Worm (Caenorhabditis elegans) whole organism, young adult: Measurements from ENCODE around the gene ZK1320.7.

Source experiments
- B0035.1 ChIP-seq: sonication (generic microtip); optimal IDR thresholded peaks from 2 replicates; lab custom pipeline; 2016; ENCODE audit warnings: missing genetic modification characterization, mild to moderate bottlenecking, missing compliant biosample characterization, missing genotype, missing genetic modification reagents
- B0261.1 ChIP-seq: sonication (generic microtip); optimal IDR thresholded peaks from 2 replicates; lab custom pipeline; 2016; ENCODE audit warnings: mild to moderate bottlenecking, missing genetic modification characterization, moderate library complexity, missing compliant biosample characterization
- B0336.3 ChIP-seq: fragments of 200-800 bp; sonication (Bioruptor generic); IDR thresholded peaks from 2 replicates; pipeline ENCODE4 v1.3.6; 2022; ENCODE audit warnings: missing genetic modification characterization, missing compliant biosample characterization
- D2030.7 ChIP-seq: fragments of 200-800 bp; sonication (Bioruptor generic); IDR thresholded peaks from 2 replicates; pipeline ENCODE4 v1.3.6; 2022; ENCODE audit warnings: missing genetic modification reagents, missing genetic modification characterization, missing compliant biosample characterization
- F23B12.7 ChIP-seq: sonication (generic microtip); optimal IDR thresholded peaks from 2 replicates; lab custom pipeline; 2017; ENCODE audit warnings: missing genetic modification characterization, mild to moderate bottlenecking, missing compliant biosample characterization, antibody characterized with exemption, moderate library complexity; ENCODE audit not compliant: insufficient read depth
- F33H1.4 ChIP-seq: fragments of 200-800 bp; sonication (Bioruptor generic); IDR thresholded peaks from 2 replicates; pipeline ENCODE4 v1.3.6; 2022; ENCODE audit warnings: missing genetic modification reagents, missing genetic modification characterization, missing compliant biosample characterization
- F39B2.1 ChIP-seq: fragments of 200-800 bp; sonication (Bioruptor generic); IDR thresholded peaks from 2 replicates; pipeline ENCODE4 v1.3.6; 2022; ENCODE audit warnings: missing genetic modification reagents, missing genetic modification characterization, missing compliant biosample characterization
- F57A8.1 ChIP-seq: fragments of 200-800 bp; sonication (Bioruptor generic); optimal IDR thresholded peaks from 2 replicates; lab custom pipeline; 2018; ENCODE audit warnings: mild to moderate bottlenecking, missing genetic modification characterization, moderate library complexity, missing compliant biosample characterization
- K12H6.12 ChIP-seq: fragments of 200-800 bp; sonication (Bioruptor generic); optimal IDR thresholded peaks from 2 replicates; lab custom pipeline; 2018; ENCODE audit warnings: mild to moderate bottlenecking, missing genetic modification characterization, missing compliant biosample characterization
- Y67H2A.10 ChIP-seq: fragments of 200-800 bp; sonication (Bioruptor generic); conservative IDR thresholded peaks from 2 replicates; pipeline ENCODE4 v1.3.6; 2022; ENCODE audit warnings: missing genetic modification reagents, missing genetic modification characterization, missing compliant biosample characterization
- akir-1 ChIP-seq: fragments of 200-800 bp; sonication (Bioruptor generic); optimal IDR thresholded peaks from 2 replicates; lab custom pipeline; 2018; ENCODE audit warnings: mild to moderate bottlenecking, missing genetic modification characterization, moderate library complexity, missing compliant biosample characterization
- aptf-3 ChIP-seq: fragments of 200-800 bp; sonication (Bioruptor generic); IDR thresholded peaks from 2 replicates; pipeline ENCODE4 v1.3.6; 2022; ENCODE audit warnings: missing genetic modification characterization, missing compliant biosample characterization
- athp-1 ChIP-seq: sonication (generic microtip); optimal IDR thresholded peaks from 2 replicates; lab custom pipeline; 2017; ENCODE audit warnings: mild to moderate bottlenecking, missing genetic modification characterization, missing compliant biosample characterization
- attf-3 ChIP-seq: fragments of 200-800 bp; sonication (Bioruptor generic); conservative IDR thresholded peaks from 2 replicates; pipeline ENCODE4 v1.3.6; 2022; ENCODE audit warnings: missing genetic modification reagents, missing genetic modification characterization, missing compliant biosample characterization
- ccch-3 ChIP-seq: fragments of 200-800 bp; sonication (Bioruptor generic); optimal IDR thresholded peaks from 2 replicates; lab custom pipeline; 2018; ENCODE audit warnings: mild to moderate bottlenecking, missing genetic modification characterization, missing compliant biosample characterization
- cebp-1 ChIP-seq, 2 experiments: fragments of 200-800 bp in 1 of 2; sonication (Bioruptor generic) in 1 of 2; sonication (generic microtip) in 1 of 2; IDR thresholded peaks in 1 of 2; optimal IDR thresholded peaks in 1 of 2; 2 replicates each; pipeline versions ENCODE4 v1.3.6 to Lab custom; 2017 to 2022; ENCODE audit warnings: missing compliant biosample characterization in 2 of 2, missing genetic modification characterization in 2 of 2, mild to moderate bottlenecking in 1 of 2, missing genetic modification reagents in 1 of 2, moderate library complexity in 1 of 2
- ceh-100 ChIP-seq: fragments of 200-800 bp; sonication (Bioruptor generic); IDR thresholded peaks from 2 replicates; pipeline ENCODE4 v1.3.6; 2022; ENCODE audit warnings: missing genetic modification reagents, missing genetic modification characterization, missing compliant biosample characterization
- ceh-27 ChIP-seq: fragments of 200-800 bp; sonication (Bioruptor generic); optimal IDR thresholded peaks from 2 replicates; lab custom pipeline; 2018; ENCODE audit warnings: mild to moderate bottlenecking, missing genetic modification characterization, moderate library complexity, missing compliant biosample characterization
- chd-7 ChIP-seq: sonication (generic microtip); optimal IDR thresholded peaks from 2 replicates; lab custom pipeline; 2016; ENCODE audit warnings: mild to moderate bottlenecking, missing genetic modification characterization, moderate library complexity, missing compliant biosample characterization
- dox-1 ChIP-seq: fragments of 200-800 bp; sonication (Bioruptor generic); IDR thresholded peaks from 2 replicates; pipeline ENCODE4 v1.3.6; 2022; ENCODE audit warnings: missing genetic modification reagents, missing genetic modification characterization, missing compliant biosample characterization
- dpff-1 ChIP-seq: sonication (generic microtip); optimal IDR thresholded peaks from 2 replicates; lab custom pipeline; 2017; ENCODE audit warnings: mild to moderate bottlenecking, missing genetic modification characterization, missing compliant biosample characterization
- dpl-1 ChIP-seq: fragments of 150-350 bp; optimal IDR thresholded peaks from 2 replicates; lab custom pipeline; 2014; ENCODE audit warnings: missing biosample characterization, missing genetic modification reagents, missing genetic modification characterization
- efl-1 ChIP-seq: fragments of 150-350 bp; optimal IDR thresholded peaks from 2 replicates; lab custom pipeline; 2014; ENCODE audit warnings: missing biosample characterization, missing genetic modification reagents, missing genetic modification characterization
- egl-44 ChIP-seq: fragments of 200-800 bp; sonication (Bioruptor generic); IDR thresholded peaks from 2 replicates; pipeline ENCODE4 v1.3.6; 2022; ENCODE audit warnings: missing genetic modification reagents, missing genetic modification characterization, missing compliant biosample characterization
- ekl-4 ChIP-seq: fragments of 200-800 bp; sonication (Bioruptor generic); IDR thresholded peaks from 2 replicates; pipeline ENCODE4 v1.3.6; 2022; ENCODE audit warnings: missing genetic modification reagents, missing genetic modification characterization, missing compliant biosample characterization
- ets-4 ChIP-seq: fragments of 200-800 bp; sonication (Bioruptor generic); optimal IDR thresholded peaks from 2 replicates; lab custom pipeline; 2018; ENCODE audit warnings: mild to moderate bottlenecking, missing genetic modification characterization, missing compliant biosample characterization
- hlh-12 ChIP-seq: sonication (generic microtip); optimal IDR thresholded peaks from 2 replicates; lab custom pipeline; 2016; ENCODE audit warnings: missing genetic modification characterization, missing compliant biosample characterization
- hlh-26 ChIP-seq: fragments of 200-800 bp; sonication (Bioruptor generic); conservative IDR thresholded peaks from 2 replicates; pipeline ENCODE4 v1.3.6; 2022; ENCODE audit warnings: missing genetic modification reagents, missing genetic modification characterization, missing compliant biosample characterization
- hmg-1.2 ChIP-seq: fragments of 200-800 bp; sonication (Bioruptor generic); IDR thresholded peaks from 2 replicates; pipeline ENCODE4 v1.3.6; 2022; ENCODE audit warnings: missing genetic modification reagents, missing genetic modification characterization, missing compliant biosample characterization
- let-607 ChIP-seq, 2 experiments: fragments of 200-800 bp in 1 of 2; sonication (Bioruptor generic) in 1 of 2; sonication (generic microtip) in 1 of 2; optimal IDR thresholded peaks; 2 replicates each; lab custom pipeline; 2016 to 2018; ENCODE audit warnings: mild to moderate bottlenecking in 2 of 2, missing compliant biosample characterization in 2 of 2, missing genetic modification characterization in 2 of 2, moderate library complexity in 2 of 2, missing genotype in 1 of 2
- lsl-1 ChIP-seq: fragments of 200-800 bp; sonication (Bioruptor generic); optimal IDR thresholded peaks from 2 replicates; lab custom pipeline; 2018; ENCODE audit warnings: mild to moderate bottlenecking, missing genetic modification characterization, moderate library complexity, missing compliant biosample characterization
- madf-3 ChIP-seq: fragments of 200-800 bp; sonication (Bioruptor generic); IDR thresholded peaks from 2 replicates; pipeline ENCODE4 v1.3.6; 2022; ENCODE audit warnings: missing genetic modification reagents, missing genetic modification characterization, missing compliant biosample characterization
- madf-6 ChIP-seq: fragments of 200-800 bp; sonication (Bioruptor generic); IDR thresholded peaks from 2 replicates; pipeline ENCODE4 v1.3.6; 2022; ENCODE audit warnings: missing genetic modification reagents, missing genetic modification characterization, missing compliant biosample characterization
- madf-8 ChIP-seq: fragments of 200-800 bp; sonication (Bioruptor generic); conservative IDR thresholded peaks from 2 replicates; pipeline ENCODE4 v1.3.6; 2022; ENCODE audit warnings: missing genetic modification reagents, missing genetic modification characterization, missing compliant biosample characterization
- mcd-1 ChIP-seq: fragments of 200-800 bp; sonication (Bioruptor generic); IDR thresholded peaks from 2 replicates; pipeline ENCODE4 v1.3.6; 2022; ENCODE audit warnings: missing genetic modification reagents, missing genetic modification characterization, missing compliant biosample characterization
- mel-28 ChIP-seq: sonication (generic microtip); optimal IDR thresholded peaks from 2 replicates; lab custom pipeline; 2016; ENCODE audit warnings: borderline replicate concordance, mild to moderate bottlenecking, missing genetic modification characterization, missing compliant biosample characterization
- nfyb-1 ChIP-seq: fragments of 200-800 bp; sonication (Bioruptor generic); IDR thresholded peaks from 2 replicates; pipeline ENCODE4 v1.3.6; 2022; ENCODE audit warnings: missing genetic modification reagents, missing genetic modification characterization, missing compliant biosample characterization
- nhr-80 ChIP-seq: sonication (generic microtip); optimal IDR thresholded peaks from 2 replicates; lab custom pipeline; 2016; ENCODE audit warnings: missing genetic modification characterization, missing compliant biosample characterization
- pbrm-1 ChIP-seq: fragments of 200-800 bp; sonication (Bioruptor generic); IDR thresholded peaks from 2 replicates; pipeline ENCODE4 v1.3.6; 2022; ENCODE audit warnings: missing genetic modification reagents, missing genetic modification characterization, missing compliant biosample characterization
- pha-4 ChIP-seq: fragments of 150-350 bp; sonication (generic microtip); optimal IDR thresholded peaks from 2 replicates; lab custom pipeline; 2014; ENCODE audit warnings: missing biosample characterization, missing genetic modification reagents, missing genetic modification characterization
- snpc-1.3 ChIP-seq: sonication (generic microtip); optimal IDR thresholded peaks from 2 replicates; lab custom pipeline; 2017; ENCODE audit warnings: missing genetic modification characterization, mild to moderate bottlenecking, missing compliant biosample characterization, antibody characterized with exemption, moderate library complexity, missing genotype, missing genetic modification reagents; ENCODE audit not compliant: insufficient read depth
- snpc-4 ChIP-seq, 5 experiments: fragments of 150-350 bp in 1 of 5; sonication (generic microtip) in 4 of 5; optimal IDR thresholded peaks; 2 replicates each; lab custom pipeline; 2014 to 2018; ENCODE audit warnings: missing genetic modification characterization in 5 of 5, missing biosample characterization in 3 of 5, antibody characterized with exemption in 2 of 5, mild to moderate bottlenecking in 2 of 5, missing compliant biosample characterization in 2 of 5, missing genotype in 2 of 5, moderate library complexity in 2 of 5, missing genetic modification reagents in 1 of 5
- tbp1 ChIP-seq: fragments of 200-800 bp; sonication (Bioruptor generic); optimal IDR thresholded peaks from 2 replicates; lab custom pipeline; 2018; ENCODE audit warnings: mild to moderate bottlenecking, missing genetic modification characterization, missing compliant biosample characterization
- unc-130 ChIP-seq: sonication (generic microtip); optimal IDR thresholded peaks from 2 replicates; lab custom pipeline; 2016; ENCODE audit warnings: missing genetic modification reagents, missing genetic modification characterization, missing compliant biosample characterization
- xnd-1 ChIP-seq: sonication (generic microtip); optimal IDR thresholded peaks from 2 replicates; lab custom pipeline; 2016; ENCODE audit warnings: missing genotype, missing genetic modification reagents, missing genetic modification characterization, missing compliant biosample characterization

ZK1320.7 gene

DNA sequence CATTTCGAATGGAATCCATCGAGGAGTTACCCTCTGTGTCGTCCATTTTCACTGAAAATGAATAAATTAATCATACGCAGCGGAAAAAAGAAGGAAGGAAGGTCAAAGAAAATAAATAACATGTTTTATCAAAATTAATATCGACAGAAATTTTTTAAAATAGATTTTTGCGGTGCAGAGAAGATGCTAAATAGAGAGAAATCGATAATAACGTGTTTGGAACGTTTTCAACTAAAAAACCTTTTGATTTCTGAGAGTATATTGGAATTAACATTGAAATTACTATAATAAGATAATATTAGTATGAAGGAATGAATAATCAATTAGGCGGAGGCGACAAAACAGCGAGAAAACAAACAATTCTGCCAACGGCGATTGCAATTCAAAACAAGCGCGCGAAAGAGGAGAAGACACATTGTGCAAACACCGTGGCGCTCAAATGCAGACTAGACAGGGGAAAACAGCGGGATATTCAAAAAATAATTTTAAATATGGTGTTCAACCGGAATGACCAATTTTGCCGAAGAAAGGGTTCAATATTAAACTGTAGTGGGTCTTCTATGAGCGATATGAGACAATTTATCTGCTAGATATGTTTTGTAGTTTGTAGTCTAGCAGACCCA is 45.1 kb downstream of the ZK1320.7 start, which contains the start of gene wee-1.3:
Gene wee-1.3, minus strand, starts transcription at position 51 of the 623 bp plus-strand sequence.
- TF ChIP-seq aptf-3 (GFP tag; lab: Robert Waterston, UW) = no peak
- no peak for TF ChIP-seq pha-4 (tag; lab: Kevin White, UChicago)
- no peak for TF ChIP-seq ets-4
- TF ChIP-seq F33H1.4 = peak; percentile 54
- no peak for TF ChIP-seq Y67H2A.10
- peak; percentile 9 for TF ChIP-seq nhr-80
- TF ChIP-seq akir-1 (GFP tag; lab: Kevin White, UChicago) = no peak
- peak in 1 of 2 experiments; percentile 18 for TF ChIP-seq let-607 (tag; optimal IDR thresholded peaks at IDR 0.05; lab: Kevin White, UChicago)
- no peak for TF ChIP-seq B0035.1 (tag; lab: Kevin White, UChicago)
- TF ChIP-seq mcd-1 (GFP tag; lab: Robert Waterston, UW) = peak; percentile 76
- peak; percentile 93 for TF ChIP-seq dpl-1 (GFP tag; lab: Kevin White, UChicago)
- TF ChIP-seq B0261.1 = no peak
- no peak for TF ChIP-seq madf-3
- no peak for TF ChIP-seq hlh-12
- TF ChIP-seq dpff-1 = no peak
- no peak for TF ChIP-seq mel-28
- TF ChIP-seq tbp1 = peak; percentile 59
- TF ChIP-seq dox-1 (GFP tag; lab: Robert Waterston, UW) = peak; percentile 65
- TF ChIP-seq unc-130 (GFP tag; lab: Kevin White, UChicago) = peak; percentile 48
- peak; percentile 55; the same call in 1 of the 2 replicates for TF ChIP-seq pbrm-1
- no peak for TF ChIP-seq snpc-4 (GFP tag; optimal IDR thresholded peaks at IDR 0.05; lab: Kevin White, UChicago)
- TF ChIP-seq snpc-4 (tag; optimal IDR thresholded peaks at IDR 0.05; lab: Kevin White, UChicago) = peak in 3 of 4 experiments; percentile 8 to 46 (median 45)
- no peak for TF ChIP-seq cebp-1 (GFP tag; IDR thresholded peaks at IDR 0.05; lab: Robert Waterston, UW)
- TF ChIP-seq cebp-1 (tag; optimal IDR thresholded peaks at IDR 0.05; lab: Kevin White, UChicago) = peak; percentile 56
- TF ChIP-seq ccch-3 = no peak
- peak; percentile 37; the same call in 1 of the 2 replicates for TF ChIP-seq B0336.3 (GFP tag; lab: Robert Waterston, UW)
- TF ChIP-seq hlh-26 (GFP tag; lab: Robert Waterston, UW) = no peak
- peak; percentile 92 for TF ChIP-seq efl-1
- no peak for TF ChIP-seq egl-44 (GFP tag; lab: Robert Waterston, UW)
- no peak for TF ChIP-seq chd-7 (tag; lab: Kevin White, UChicago)
- TF ChIP-seq ceh-100 = peak; percentile 22; the same call in 1 of the 2 replicates
- TF ChIP-seq D2030.7 = 0 out of 2 replicates have a peak, but pooled peaks have one; percentile 33
- TF ChIP-seq nfyb-1 (GFP tag; lab: Robert Waterston, UW) = peak; percentile 44; the same call in 1 of the 2 replicates
- TF ChIP-seq ekl-4 (GFP tag; lab: Robert Waterston, UW) = peak; percentile 56
- TF ChIP-seq madf-8 (GFP tag; lab: Robert Waterston, UW) = peak; percentile 49
- peak; percentile 70; the same call in 1 of the 2 replicates for TF ChIP-seq attf-3 (GFP tag; lab: Robert Waterston, UW)
- TF ChIP-seq snpc-1.3 (tag; lab: Kevin White, UChicago) = no peak
- TF ChIP-seq F23B12.7 (tag; lab: Kevin White, UChicago) = peak; percentile 26
- TF ChIP-seq madf-6 = peak; percentile 78
- TF ChIP-seq athp-1 (tag; lab: Kevin White, UChicago) = peak; percentile 6
- peak; percentile 17 for TF ChIP-seq K12H6.12 (tag; lab: Kevin White, UChicago)
- no peak for TF ChIP-seq F57A8.1 (GFP tag; lab: Kevin White, UChicago)
- peak; percentile 48 for TF ChIP-seq ceh-27 (GFP tag; lab: Kevin White, UChicago)
- TF ChIP-seq lsl-1 = peak; percentile 50
- TF ChIP-seq xnd-1 (tag; lab: Kevin White, UChicago) = peak; percentile 19
- peak; percentile 65 for TF ChIP-seq hmg-1.2 (GFP tag; lab: Robert Waterston, UW)
- no peak for TF ChIP-seq F39B2.1 (GFP tag; lab: Robert Waterston, UW)
